Fruit fly (Drosophila melanogaster) Kc167 (cell line): ENCODE measurements around the gene CG18284.

ENCODE experiments used
- Myc ChIP-seq: fragments of >200 bp; optimal IDR thresholded peaks from 2 replicates; lab custom pipeline; 2017; ENCODE audit warnings: missing external identifiers
- Sin3A ChIP-seq: fragments of >200 bp; optimal IDR thresholded peaks from 2 replicates; lab custom pipeline; 2018; ENCODE audit warnings: missing external identifiers
- h ChIP-seq: fragments of >200 bp; optimal IDR thresholded peaks from 3 replicates; lab custom pipeline; 2018; ENCODE audit warnings: missing external identifiers
- insv ChIP-seq: fragments of >200 bp; optimal IDR thresholded peaks from 3 replicates; lab custom pipeline; 2018; ENCODE audit warnings: missing external identifiers
- psq ChIP-seq: fragments of >200 bp; optimal IDR thresholded peaks from 2 replicates; lab custom pipeline; 2017; ENCODE audit warnings: missing external identifiers
- ttk ChIP-seq: sonication (Bioruptor generic); optimal IDR thresholded peaks from 2 replicates; lab custom pipeline; 2017; ENCODE audit warnings: missing external identifiers

The CG18284 gene

dm6 chr2L:10646115-10646514 lies 2.3 kb downstream of the CG18284 start, which contains the start of gene CG17097:
Gene CG17097 (plus strand): TSS chr2L:10646415.
- TF ChIP-seq insv (lab: Kevin White, UChicago): no peak
- TF ChIP-seq h (lab: Kevin White, UChicago): no peak
- no peak for TF ChIP-seq Myc

dm6 chr2L:10646726-10647125 lies 3.0 kb downstream of the CG18284 start:
- no peak for TF ChIP-seq Myc

DNA sequence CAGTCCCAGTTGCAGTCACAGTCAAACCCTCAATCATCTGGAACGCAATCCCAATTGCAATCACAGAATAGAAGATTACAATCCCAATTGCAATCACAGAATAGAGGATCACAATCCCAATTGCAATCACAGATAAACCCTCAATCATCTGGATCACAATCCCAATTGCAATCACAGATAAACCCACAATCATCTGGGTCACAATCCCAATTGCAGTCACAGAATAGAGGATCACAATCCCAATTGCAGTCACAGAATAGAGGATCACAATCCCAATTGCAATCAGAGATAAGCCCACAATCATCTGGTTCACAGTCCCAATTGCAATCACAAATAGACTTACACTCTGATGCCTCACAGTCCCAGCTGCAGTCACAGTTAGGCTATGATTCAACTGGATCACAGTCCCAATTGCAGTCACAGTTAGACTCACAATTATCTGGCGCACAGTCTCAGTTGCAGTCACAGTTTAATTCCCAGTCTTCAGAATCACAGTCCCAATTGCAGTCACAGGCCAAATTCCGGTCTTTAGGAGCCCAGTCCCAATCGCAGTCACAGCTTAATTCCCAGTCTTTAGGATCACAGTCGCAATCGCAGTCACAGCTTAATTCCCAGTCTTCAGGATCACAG lies 4.1 kb downstream of the CG18284 start:
- TF ChIP-seq insv (lab: Kevin White, UChicago) (no peak), ttk (lab: Kevin White, UChicago) (no peak), Sin3A (no peak), h (lab: Kevin White, UChicago) (no peak), Myc (no peak), psq (no peak)

DNA sequence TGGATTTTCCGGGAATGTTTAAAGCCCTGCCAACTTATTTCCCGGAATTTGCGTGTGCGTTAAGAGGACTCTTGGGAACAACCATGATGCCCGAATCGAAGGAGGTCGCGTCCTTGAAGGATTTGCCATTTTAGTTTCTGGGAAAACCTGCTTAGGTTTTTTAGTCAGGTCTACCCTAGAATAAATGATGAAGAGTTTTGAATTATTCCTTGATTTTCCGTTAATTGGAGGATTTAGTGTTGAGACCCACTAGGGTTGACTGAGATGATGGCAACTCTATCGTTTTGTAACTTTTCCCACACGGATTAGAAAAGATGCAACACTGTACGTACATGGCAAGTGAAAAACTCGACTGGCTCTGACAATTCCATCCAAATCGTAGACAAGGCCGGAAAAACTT lies 7.5 kb downstream of the CG18284 start, which contains the start of gene dbf:
dbf (plus strand) TSS at position 301 of the 400 bp plus-strand sequence.
- TF ChIP-seq insv (lab: Kevin White, UChicago) (no peak), Sin3A (no peak), ttk (lab: Kevin White, UChicago) (no peak), psq (no peak), h (lab: Kevin White, UChicago) (no peak), Myc (no peak)

DNA sequence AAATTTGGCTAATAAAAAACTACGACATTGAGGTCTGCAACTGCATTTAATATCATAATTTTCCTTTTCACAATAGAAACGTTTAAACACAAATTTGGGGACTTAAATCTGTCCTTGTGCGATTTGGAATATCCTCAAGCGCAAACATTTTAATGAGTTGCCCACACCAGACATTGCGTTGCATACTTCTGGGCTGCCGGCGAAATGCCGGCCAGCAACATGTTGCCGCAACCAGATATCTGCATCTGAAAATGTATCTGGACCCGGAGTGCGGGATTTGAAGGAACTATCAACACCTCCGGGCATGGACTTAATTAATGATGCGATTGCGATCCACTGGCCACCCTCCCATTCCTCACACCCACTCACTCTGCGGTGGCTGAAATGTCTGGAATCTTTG lies 10.7 kb downstream of the CG18284 start:
- TF ChIP-seq Sin3A (no peak), h (lab: Kevin White, UChicago) (no peak), insv (lab: Kevin White, UChicago) (no peak), psq (no peak), Myc (no peak), ttk (lab: Kevin White, UChicago) (no peak)

- TF ChIP-seq insv (lab: Kevin White, UChicago) (no peak), h (lab: Kevin White, UChicago) (no peak), Myc (no peak), ttk (lab: Kevin White, UChicago) (no peak), psq (no peak), Sin3A (no peak)
These were observed 14.2 kb downstream of the CG18284 start, which contains the start of gene CG45690 for dm6 chr2L:10657981-10658380. Gene CG45690 (plus strand): TSS chr2L:10658281.

DNA sequence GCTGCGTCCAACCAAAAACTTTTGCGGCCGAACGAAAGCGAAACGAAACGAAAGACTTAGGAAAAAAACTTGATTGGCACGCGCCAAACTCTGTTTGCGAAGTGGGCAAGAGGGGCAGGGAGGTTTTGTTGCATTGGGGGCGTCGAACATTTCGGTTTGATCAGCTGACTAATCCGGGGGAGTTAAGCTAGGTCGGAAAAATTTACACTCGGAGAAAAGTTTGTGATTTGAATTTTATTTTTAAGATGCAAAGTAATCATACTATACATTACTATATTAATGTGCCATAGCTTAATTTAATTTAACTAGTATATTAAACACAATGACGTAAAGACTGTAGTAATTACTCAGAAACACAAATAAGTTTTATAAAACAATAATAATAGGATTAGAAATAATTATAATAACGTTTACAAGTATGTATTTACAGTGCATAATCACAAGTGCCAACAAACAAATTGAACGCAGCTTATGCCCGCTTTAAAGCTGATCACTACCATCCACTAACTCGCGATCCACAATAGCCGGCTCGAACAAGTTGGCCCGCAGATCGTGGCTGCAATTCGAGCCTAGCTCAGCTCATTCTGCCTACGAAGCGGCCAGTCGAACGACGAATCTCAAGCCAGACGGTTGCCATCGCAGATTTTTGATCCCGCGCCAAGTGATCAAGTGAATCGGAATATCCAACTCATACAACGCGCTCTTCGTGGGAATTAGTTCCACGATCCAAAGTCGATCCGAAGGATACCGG lies 17.9 kb downstream of the CG18284 start, which contains the start of gene CG31871:
CG31871 (plus strand) TSS at position 592 of the 751 bp plus-strand sequence.
- TF ChIP-seq psq: no peak
- TF ChIP-seq insv (lab: Kevin White, UChicago): no peak
- no peak for TF ChIP-seq Sin3A
- TF ChIP-seq Myc: no peak
- no peak for TF ChIP-seq h (lab: Kevin White, UChicago)
- no peak for TF ChIP-seq ttk (lab: Kevin White, UChicago)

DNA sequence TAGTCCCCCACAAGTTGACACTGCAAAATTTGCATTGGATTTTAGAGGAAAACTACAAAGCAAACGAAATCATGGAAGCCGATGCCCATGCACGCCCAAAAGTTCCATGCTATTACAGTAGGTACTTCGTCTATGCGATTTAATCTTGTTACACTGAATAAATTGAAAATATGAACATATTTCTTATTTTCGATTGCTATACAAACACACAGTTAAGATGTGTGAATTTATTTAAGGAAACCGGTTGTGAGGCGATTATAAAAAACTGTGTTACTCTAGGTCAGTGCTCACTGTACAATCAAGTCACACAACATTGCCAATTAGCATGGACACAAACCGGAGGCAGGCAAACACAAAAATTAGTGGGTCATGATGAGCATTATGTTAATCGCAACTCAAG lies 21.8 kb downstream of the CG18284 start:
- TF ChIP-seq h (lab: Kevin White, UChicago) (no peak), Myc (no peak), insv (lab: Kevin White, UChicago) (no peak), psq (no peak)

- TF ChIP-seq ttk (lab: Kevin White, UChicago) (no peak), insv (lab: Kevin White, UChicago) (no peak), Myc (no peak), psq (no peak), h (lab: Kevin White, UChicago) (no peak), Sin3A (no peak)
These were observed 27.8 kb downstream of the CG18284 start for dm6 chr2L:10671530-10671929.

DNA sequence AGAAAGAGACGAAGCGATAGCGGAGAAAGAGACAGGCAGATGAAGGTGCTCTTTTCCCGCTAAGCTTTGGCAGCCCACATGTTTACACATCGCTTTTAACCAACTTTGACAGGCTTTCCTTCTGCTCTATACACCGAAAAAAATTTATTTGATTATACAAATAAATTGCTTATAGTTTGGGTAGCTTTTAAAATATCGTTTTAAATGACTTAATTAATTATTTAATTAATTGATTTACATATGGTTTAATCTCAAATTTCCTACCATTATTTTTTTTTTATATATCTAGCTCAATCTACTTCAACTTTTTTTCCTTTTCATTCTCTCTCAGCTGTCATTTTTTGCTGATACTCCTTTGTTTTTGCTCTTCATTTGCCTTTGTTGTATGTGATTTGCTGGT lies 29.2 kb downstream of the CG18284 start:
- TF ChIP-seq Myc (no peak), Sin3A (no peak), h (lab: Kevin White, UChicago) (no peak), ttk (lab: Kevin White, UChicago) (no peak), psq (no peak), insv (lab: Kevin White, UChicago) (no peak)

DNA sequence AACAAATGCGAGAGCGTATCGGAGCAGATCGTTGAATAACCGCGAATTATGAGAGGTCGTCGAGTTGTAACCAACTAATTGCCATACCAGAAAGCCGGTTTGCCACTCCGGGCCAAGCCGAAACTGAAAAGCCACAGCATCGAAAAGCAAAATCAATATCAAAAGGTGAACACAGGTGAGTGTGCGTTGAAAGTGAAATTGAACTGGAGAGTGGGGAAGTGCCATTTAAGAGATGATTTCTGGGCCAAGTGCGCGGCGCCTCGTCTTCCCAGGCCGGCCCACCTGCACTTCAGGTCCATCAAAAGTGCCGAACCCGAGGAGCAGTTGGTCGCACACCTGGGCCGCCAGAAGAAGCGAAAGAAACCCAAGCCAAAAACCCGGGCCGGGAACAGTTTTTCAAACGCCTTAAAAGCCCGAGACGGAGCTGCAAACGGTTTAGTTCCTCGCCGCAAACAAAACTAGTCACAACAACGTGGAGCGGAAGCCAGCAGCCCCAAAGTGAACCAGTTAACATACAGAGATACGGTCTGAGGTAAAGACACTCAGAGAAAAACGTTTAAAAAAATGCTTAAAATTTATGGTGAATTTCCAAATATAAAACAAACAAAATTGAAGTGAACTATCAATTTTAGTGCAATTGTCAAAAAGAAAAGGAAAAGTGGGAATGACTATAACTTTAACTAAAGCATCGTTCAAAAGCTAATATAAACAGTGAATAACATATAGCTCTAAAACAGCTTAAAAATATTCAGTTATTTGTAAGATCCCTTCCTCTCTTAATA lies 33.4 kb downstream of the CG18284 start, which contains the start of gene CG17104:
CG17104 (plus strand) TSS at position 266 of the 782 bp plus-strand sequence.
- TF ChIP-seq Sin3A (no peak), ttk (lab: Kevin White, UChicago) (no peak), h (lab: Kevin White, UChicago) (no peak), Myc (no peak), insv (lab: Kevin White, UChicago) (no peak), psq (no peak)

DNA sequence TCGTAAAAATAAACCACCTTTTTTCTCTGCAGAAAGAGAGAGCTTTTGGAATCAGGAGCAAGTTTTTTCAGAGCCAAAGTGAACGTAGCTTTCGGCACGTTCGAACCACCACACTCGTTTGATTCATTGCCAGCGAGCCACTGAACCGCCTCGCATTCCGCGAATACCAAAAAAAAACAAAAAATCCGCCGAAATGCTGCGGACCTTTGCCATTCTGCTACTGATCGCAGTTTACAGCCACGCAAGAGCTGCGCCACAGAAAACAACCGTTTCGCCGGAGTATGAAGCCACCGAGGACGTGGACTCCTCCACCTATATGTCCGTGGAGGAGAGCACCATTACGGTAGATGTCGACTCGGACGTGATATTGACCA lies 33.9 kb downstream of the CG18284 start:
- no peak for TF ChIP-seq psq
- no peak for TF ChIP-seq insv (lab: Kevin White, UChicago)
- no peak for TF ChIP-seq Sin3A
- TF ChIP-seq Myc: no peak
- TF ChIP-seq ttk (lab: Kevin White, UChicago): no peak
- TF ChIP-seq h (lab: Kevin White, UChicago): no peak
